Fruit fly (Drosophila melanogaster) whole organism, embryonic: ENCODE data around the gene CG6511.
A peak's percentile ranks its signal among the peaks of the same experiment; 100 is the strongest.

Source experiments
- Abd-B ChIP-seq: fragments of 200-800 bp; sonication (Bioruptor generic); optimal IDR thresholded peaks from 2 replicates; lab custom pipeline; 2018; ENCODE audit warnings: missing biosample characterization, mild to moderate bottlenecking, missing genetic modification characterization, moderate library complexity
- Ada2b ChIP-seq: fragments of 200-800 bp; sonication (Bioruptor generic); IDR thresholded peaks from 2 replicates; pipeline ENCODE4 v1.3.6; 2022; ENCODE audit warnings: missing biosample characterization, missing genetic modification characterization
- CG10274 ChIP-seq: fragments of 200-800 bp; sonication (Bioruptor generic); optimal IDR thresholded peaks from 3 replicates; lab custom pipeline; 2017; ENCODE audit warnings: missing biosample characterization, mild to moderate bottlenecking, missing genetic modification characterization
- CG1233 ChIP-seq: fragments of 200-800 bp; sonication (Bioruptor generic); optimal IDR thresholded peaks from 4 replicates; lab custom pipeline; 2018; ENCODE audit warnings: missing biosample characterization, mild to moderate bottlenecking, missing genetic modification characterization
- CG16813 ChIP-seq: fragments of 200-800 bp; sonication (Bioruptor generic); IDR thresholded peaks from 3 replicates; pipeline ENCODE4 v1.3.6; 2022; ENCODE audit warnings: missing biosample characterization, missing genetic modification characterization; ENCODE audit not compliant: partially characterized antibody
- CG18599 ChIP-seq: fragments of 200-800 bp; sonication (Bioruptor generic); optimal IDR thresholded peaks from 3 replicates; lab custom pipeline; 2017; ENCODE audit warnings: missing biosample characterization, missing genetic modification characterization, mild to moderate bottlenecking, moderate library complexity, missing genetic modification reagents
- CG2678 ChIP-seq: fragments of 200-800 bp; sonication (Bioruptor generic); optimal IDR thresholded peaks from 3 replicates; lab custom pipeline; 2019; ENCODE audit warnings: missing biosample characterization, mild to moderate bottlenecking, missing genetic modification characterization, moderate library complexity
- CG32532 ChIP-seq: fragments of 200-800 bp; sonication (Bioruptor generic); IDR thresholded peaks from 2 replicates; pipeline ENCODE4 v1.3.6; 2022; ENCODE audit warnings: missing biosample characterization, missing genetic modification characterization
- CG32772 ChIP-seq: fragments of 200-800 bp; sonication (Bioruptor generic); IDR thresholded peaks from 2 replicates; pipeline ENCODE4 v1.3.6; 2022; ENCODE audit warnings: missing biosample characterization, missing genetic modification characterization
- CG4328 ChIP-seq: fragments of 200-800 bp; sonication (Bioruptor generic); optimal IDR thresholded peaks from 3 replicates; lab custom pipeline; 2017; ENCODE audit warnings: missing biosample characterization, missing genetic modification reagents, missing genetic modification characterization
- CG8089 ChIP-seq: fragments of 200-800 bp; sonication (Bioruptor generic); optimal IDR thresholded peaks from 3 replicates; lab custom pipeline; 2016; ENCODE audit warnings: missing biosample characterization, missing genetic modification characterization
- CG8290 ChIP-seq, 3 experiments: fragments of 200-800 bp; sonication (Bioruptor generic); optimal IDR thresholded peaks; 2 replicates each; lab custom pipeline; 2016 to 2019; ENCODE audit warnings: missing biosample characterization in 3 of 3, missing genetic modification characterization in 3 of 3, mild to moderate bottlenecking in 2 of 3, moderate library complexity in 1 of 3
- CG9797 ChIP-seq: fragments of 200-800 bp; sonication (Bioruptor generic); optimal IDR thresholded peaks from 3 replicates; lab custom pipeline; 2018; ENCODE audit warnings: missing biosample characterization, mild to moderate bottlenecking, missing genetic modification characterization
- CG9932 ChIP-seq: fragments of 200-800 bp; sonication (Bioruptor generic); IDR thresholded peaks from 2 replicates; pipeline ENCODE4 v1.3.6; 2022; ENCODE audit warnings: missing biosample characterization, missing genetic modification characterization
- CoRest ChIP-seq: fragments of 200-800 bp; sonication (Bioruptor generic); optimal IDR thresholded peaks from 3 replicates; lab custom pipeline; 2018; ENCODE audit warnings: missing biosample characterization, mild to moderate bottlenecking, missing genetic modification characterization, moderate library complexity
- Dbx ChIP-seq: fragments of 200-800 bp; sonication (Bioruptor generic); IDR thresholded peaks from 3 replicates; pipeline ENCODE4 v1.3.6; 2022; ENCODE audit warnings: missing biosample characterization, missing genetic modification characterization
- Drgx ChIP-seq: fragments of 200-800 bp; sonication (Bioruptor generic); IDR thresholded peaks from 2 replicates; pipeline ENCODE4 v1.3.6; 2022; ENCODE audit warnings: missing biosample characterization, missing genetic modification characterization
- Ets65A ChIP-seq: fragments of 200-800 bp; sonication (Bioruptor generic); peaks from one replicate; lab custom pipeline; 2016; ENCODE audit warnings: missing biosample characterization, missing genetic modification characterization
- HHEX ChIP-seq: fragments of 200-800 bp; sonication (Bioruptor generic); optimal IDR thresholded peaks from 3 replicates; lab custom pipeline; 2017; ENCODE audit warnings: missing biosample characterization, mild to moderate bottlenecking, missing genetic modification characterization, missing genetic modification reagents
- Med ChIP-seq: fragments of 200-800 bp; sonication (Bioruptor generic); peaks from one replicate; lab custom pipeline; 2016; ENCODE audit warnings: missing biosample characterization, missing genetic modification characterization, mild to moderate bottlenecking, inconsistent platforms, moderate library complexity
- NFAT ChIP-seq: fragments of 200-800 bp; sonication (Bioruptor generic); IDR thresholded peaks from 2 replicates; pipeline ENCODE4 v1.3.6; 2022; ENCODE audit warnings: missing biosample characterization, missing genetic modification characterization
- Nf-YC ChIP-seq: fragments of 200-800 bp; optimal IDR thresholded peaks from 3 replicates; lab custom pipeline; 2019; ENCODE audit warnings: missing biosample characterization, mild to moderate bottlenecking, missing genetic modification characterization, moderate library complexity
- Pdp1 ChIP-seq, 2 experiments: fragments of 200-800 bp; sonication (Bioruptor generic); optimal IDR thresholded peaks; 3 replicates each; lab custom pipeline; 2016; ENCODE audit warnings: missing biosample characterization in 2 of 2, missing genetic modification characterization in 2 of 2, mild to moderate bottlenecking in 1 of 2, moderate library complexity in 1 of 2
- Rfx ChIP-seq: fragments of 200-800 bp; sonication (Bioruptor generic); IDR thresholded peaks from 2 replicates; pipeline ENCODE4 v1.3.6; 2022; ENCODE audit warnings: missing biosample characterization, missing genetic modification characterization
- Vsx1 ChIP-seq: fragments of 200-800 bp; sonication (Bioruptor generic); optimal IDR thresholded peaks from 2 replicates; lab custom pipeline; 2017; ENCODE audit warnings: missing biosample characterization, mild to moderate bottlenecking, missing genetic modification characterization, missing genetic modification reagents
- Xrp1 ChIP-seq: fragments of 200-800 bp; sonication (Bioruptor generic); IDR thresholded peaks from 2 replicates; pipeline ENCODE4 v1.3.6; 2022; ENCODE audit warnings: missing biosample characterization, missing genetic modification characterization
- bcd ChIP-seq: fragments of 200-800 bp; sonication (Bioruptor generic); optimal IDR thresholded peaks from 2 replicates; lab custom pipeline; 2017; ENCODE audit warnings: missing biosample characterization, mild to moderate bottlenecking, missing genetic modification characterization
- bsh ChIP-seq, 2 experiments: fragments of 200-800 bp; sonication (Bioruptor generic); optimal IDR thresholded peaks; 2 replicates each; lab custom pipeline; 2017 to 2018; ENCODE audit warnings: mild to moderate bottlenecking in 2 of 2, missing biosample characterization in 2 of 2, missing genetic modification characterization in 2 of 2, moderate library complexity in 1 of 2
- chinmo ChIP-seq: fragments of 200-800 bp; sonication (Bioruptor generic); IDR thresholded peaks from 4 replicates; pipeline ENCODE4 v1.3.6; 2022; ENCODE audit warnings: missing biosample characterization, missing genetic modification characterization; ENCODE audit not compliant: partially characterized antibody
- cwo ChIP-seq: fragments of 200-800 bp; sonication (Bioruptor generic); optimal IDR thresholded peaks from 3 replicates; lab custom pipeline; 2017; ENCODE audit warnings: missing biosample characterization, missing genetic modification characterization, mild to moderate bottlenecking, moderate library complexity, missing genetic modification reagents
- dmrt99B ChIP-seq: fragments of 200-800 bp; sonication (Bioruptor generic); optimal IDR thresholded peaks from 2 replicates; lab custom pipeline; 2018; ENCODE audit warnings: missing biosample characterization, mild to moderate bottlenecking, missing genetic modification characterization, moderate library complexity
- dysf ChIP-seq: fragments of 200-800 bp; sonication (Bioruptor generic); IDR thresholded peaks from 3 replicates; pipeline ENCODE4 v1.3.6; 2022; ENCODE audit warnings: missing biosample characterization, missing genetic modification characterization
- jumu ChIP-seq: fragments of 200-800 bp; sonication (Bioruptor generic); optimal IDR thresholded peaks from 3 replicates; lab custom pipeline; 2016; ENCODE audit warnings: missing biosample characterization, missing genetic modification characterization
- oc ChIP-seq: fragments of 200-800 bp; sonication (Bioruptor generic); optimal IDR thresholded peaks from 2 replicates; lab custom pipeline; 2018; ENCODE audit warnings: missing biosample characterization, mild to moderate bottlenecking, missing genetic modification characterization, moderate library complexity
- sd ChIP-seq: fragments of 200-800 bp; sonication (Bioruptor generic); optimal IDR thresholded peaks from 3 replicates; lab custom pipeline; 2018; ENCODE audit warnings: missing biosample characterization, mild to moderate bottlenecking, missing genetic modification characterization, moderate library complexity
- sens ChIP-seq: fragments of 200-800 bp; sonication (Bioruptor generic); peaks from one replicate; lab custom pipeline; 2016; ENCODE audit warnings: missing biosample characterization, missing genetic modification characterization
- seq ChIP-seq: fragments of 200-800 bp; sonication (Bioruptor generic); IDR thresholded peaks from 2 replicates; pipeline ENCODE4 v1.3.6; 2022; ENCODE audit warnings: missing biosample characterization, missing genetic modification characterization
- slbo ChIP-seq: fragments of 200-800 bp; sonication (Bioruptor generic); IDR thresholded peaks from 2 replicates; pipeline ENCODE4 v1.3.6; 2022; ENCODE audit warnings: missing biosample characterization, missing genetic modification characterization
- vvl ChIP-seq: fragments of 200-800 bp; sonication (Bioruptor generic); IDR thresholded peaks from 2 replicates; pipeline ENCODE4 v1.3.6; 2022; ENCODE audit warnings: missing biosample characterization, missing genetic modification characterization
- z ChIP-seq: fragments of 200-800 bp; sonication (Bioruptor generic); IDR thresholded peaks from 3 replicates; pipeline ENCODE4 v1.3.6; 2022; ENCODE audit warnings: missing biosample characterization, missing genetic modification characterization

The CG6511 gene

DNA sequence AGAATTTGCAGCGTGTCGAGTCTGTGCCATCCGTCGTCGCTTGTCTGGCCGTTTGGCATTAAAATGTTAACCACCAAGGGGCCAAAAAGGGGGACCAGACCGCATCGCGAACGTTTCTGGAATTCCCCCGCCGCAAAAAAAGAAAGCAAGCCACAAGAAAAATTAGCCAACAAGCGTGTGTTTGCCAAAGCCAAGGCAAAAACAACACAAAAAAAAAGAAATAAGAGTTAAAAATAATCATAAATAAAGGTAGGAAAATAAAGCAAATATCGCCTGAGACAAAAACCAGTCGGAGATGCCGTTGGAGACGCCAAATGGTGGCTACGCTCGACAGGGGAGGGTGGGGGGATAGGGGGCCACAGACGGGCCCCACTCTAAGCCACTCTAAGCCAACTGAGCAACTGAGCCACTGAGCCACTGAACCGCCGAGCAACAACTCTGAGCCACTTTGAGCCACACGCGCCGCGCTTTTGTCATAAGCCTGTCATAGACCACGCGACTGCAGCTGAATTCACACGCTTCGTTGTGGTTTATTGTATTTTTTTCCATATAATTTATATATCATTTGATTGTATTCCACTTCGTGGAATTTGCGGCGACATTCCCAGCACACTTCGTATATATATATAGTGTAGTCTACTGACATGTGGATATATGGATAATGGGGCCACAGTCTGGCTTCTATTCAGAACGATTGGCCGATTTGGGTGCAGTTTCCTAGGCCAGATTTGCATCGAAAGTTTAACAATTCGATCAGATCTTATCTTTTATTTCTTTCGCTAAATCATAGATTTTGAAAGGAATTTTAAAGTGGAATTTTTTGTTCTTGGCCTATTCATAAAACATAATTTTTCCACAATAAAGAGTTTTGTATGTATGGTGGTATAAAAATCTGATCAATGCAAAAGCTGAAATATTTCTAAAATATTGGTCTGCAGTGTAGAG lies 27.3 kb upstream of the CG6511 start (continued):
- TF ChIP-seq slbo = 0 out of 2 replicates have a peak, but pooled peaks have one; percentile 3
- no peak for TF ChIP-seq seq (GFP tag; lab: Robert Waterston, UW)
- TF ChIP-seq CG10274 (GFP tag; lab: Kevin White, UChicago) = no peak
- peak; percentile 39 for TF ChIP-seq HHEX (GFP tag; lab: Kevin White, UChicago)
- TF ChIP-seq Dbx = 0 out of 3 replicates have a peak, but pooled peaks have one; percentile 33
- no peak for TF ChIP-seq jumu (GFP tag; lab: Kevin White, UChicago)
- TF ChIP-seq cwo (GFP tag; lab: Kevin White, UChicago) = peak; percentile 68
- TF ChIP-seq CG32772 = no peak
- TF ChIP-seq bsh (GFP tag; optimal IDR thresholded peaks at IDR 0.05; lab: Kevin White, UChicago) = peak in 1 of 2 experiments; percentile 31
- TF ChIP-seq CG4328 (GFP tag; lab: Kevin White, UChicago) = no peak
- peak; percentile 82 for TF ChIP-seq oc (tag; lab: Kevin White, UChicago)
- TF ChIP-seq Vsx1 = peak; percentile 66
- peak; percentile 58 for TF ChIP-seq CG32532 (GFP tag; lab: Robert Waterston, UW)
- peak; percentile 21 for TF ChIP-seq CG2678 (tag; lab: Kevin White, UChicago)
- TF ChIP-seq vvl (GFP tag; lab: Robert Waterston, UW) = 0 out of 2 replicates have a peak, but pooled peaks have one; percentile 45
- peak; percentile 71 for TF ChIP-seq Med (GFP tag; lab: Kevin White, UChicago)
- no peak for TF ChIP-seq CG8290 (GFP tag; optimal IDR thresholded peaks at IDR 0.05; lab: Kevin White, UChicago)
- TF ChIP-seq CG8290 (tag; optimal IDR thresholded peaks at IDR 0.05; lab: Kevin White, UChicago) = peak in 1 of 2 experiments; percentile 45
- TF ChIP-seq CG8089 (GFP tag; lab: Kevin White, UChicago) = no peak
- no peak for TF ChIP-seq Nf-YC (tag; lab: Kevin White, UChicago)
- TF ChIP-seq NFAT (GFP tag; lab: Robert Waterston, UW) = 0 out of 2 replicates have a peak, but pooled peaks have one; percentile 37
- TF ChIP-seq sd (tag; lab: Kevin White, UChicago) = peak; percentile 74
- TF ChIP-seq CG16813 = no peak
- TF ChIP-seq Ada2b (GFP tag; lab: Robert Waterston, UW) = no peak
- TF ChIP-seq CG18599 (GFP tag; lab: Kevin White, UChicago) = peak; percentile 24
- no peak for TF ChIP-seq CG1233 (GFP tag; lab: Kevin White, UChicago)
- peak; percentile 24 for TF ChIP-seq sens (GFP tag; lab: Kevin White, UChicago)
- peak; percentile 46; the same call in 1 of the 2 replicates for TF ChIP-seq Drgx
- peak; percentile 80; the same call in 2 of the 3 replicates for TF ChIP-seq z (GFP tag; lab: Robert Waterston, UW)
- peak; percentile 38 for TF ChIP-seq bcd
- peak; percentile 35 for TF ChIP-seq Ets65A (GFP tag; lab: Kevin White, UChicago)
- peak; percentile 16 for TF ChIP-seq dmrt99B
- no peak for TF ChIP-seq dysf (GFP tag; lab: Robert Waterston, UW)
- peak; percentile 88; the same call in 3 of the 4 replicates for TF ChIP-seq chinmo
- no peak for TF ChIP-seq CG9797
- peak; percentile 26; the same call in 1 of the 2 replicates for TF ChIP-seq Rfx (GFP tag; lab: Robert Waterston, UW)
- TF ChIP-seq CG9932 (GFP tag; lab: Robert Waterston, UW) = 0 out of 2 replicates have a peak, but pooled peaks have one; percentile 9
- no peak for TF ChIP-seq CoRest (tag; lab: Kevin White, UChicago)
- TF ChIP-seq, all 482 proteins: peak for 37

dm6 chr3L:8695959-8696358 lies 25.2 kb upstream of the CG6511 start:
- TF ChIP-seq Pdp1 (GFP tag; optimal IDR thresholded peaks at IDR 0.05; lab: Kevin White, UChicago) = peak in 1 of 2 experiments; percentile 87
- TF ChIP-seq Abd-B (GFP tag; lab: Kevin White, UChicago) = no peak
- TF ChIP-seq Xrp1 (GFP tag; lab: Robert Waterston, UW) = no peak
- TF ChIP-seq seq (GFP tag; lab: Robert Waterston, UW) = no peak
